Fruit fly (Drosophila melanogaster) whole organism, embryonic: Measurements from ENCODE around the gene CG44094.

Experiments
- BEAF-32 ChIP-seq: fragments of 200-800 bp; sonication (Bioruptor generic); optimal IDR thresholded peaks from 3 replicates; lab custom pipeline; 2017; ENCODE audit warnings: missing biosample characterization, missing genetic modification characterization, mild to moderate bottlenecking, moderate library complexity, missing genetic modification reagents
- CG1024 ChIP-seq: fragments of 200-800 bp; sonication (Bioruptor generic); IDR thresholded peaks from 2 replicates; pipeline ENCODE4 v1.3.6; 2022; ENCODE audit warnings: missing biosample characterization, missing genetic modification characterization
- CG12071 ChIP-seq: fragments of 200-800 bp; sonication (Bioruptor generic); optimal IDR thresholded peaks from 3 replicates; lab custom pipeline; 2018; ENCODE audit warnings: missing biosample characterization, mild to moderate bottlenecking, missing genetic modification characterization
- CG12942 ChIP-seq: fragments of 200-800 bp; sonication (Bioruptor generic); optimal IDR thresholded peaks from 3 replicates; lab custom pipeline; 2016; ENCODE audit warnings: missing biosample characterization, missing genetic modification characterization
- CG13123 ChIP-seq: fragments of 200-800 bp; sonication (Bioruptor generic); optimal IDR thresholded peaks from 2 replicates; lab custom pipeline; 2016; ENCODE audit warnings: missing biosample characterization, missing genetic modification characterization
- CG15073 ChIP-seq: fragments of 200-800 bp; sonication (Bioruptor generic); optimal IDR thresholded peaks from 2 replicates; lab custom pipeline; 2016; ENCODE audit warnings: missing biosample characterization, missing genetic modification characterization
- CG16779 ChIP-seq: fragments of 200-800 bp; sonication (Bioruptor generic); IDR thresholded peaks from 2 replicates; pipeline ENCODE4 v1.3.6; 2022; ENCODE audit warnings: missing biosample characterization, missing genetic modification characterization
- CG17361 ChIP-seq: fragments of 200-800 bp; sonication (Bioruptor generic); IDR thresholded peaks from 3 replicates; pipeline ENCODE4 v1.3.6; 2022; ENCODE audit warnings: missing biosample characterization, missing genetic modification characterization
- CG5245 ChIP-seq: fragments of 200-800 bp; sonication (Bioruptor generic); optimal IDR thresholded peaks from 3 replicates; lab custom pipeline; 2016; ENCODE audit warnings: missing biosample characterization, missing genetic modification characterization
- CG6254 ChIP-seq: fragments of 200-800 bp; sonication (Bioruptor generic); optimal IDR thresholded peaks from 3 replicates; lab custom pipeline; 2017; ENCODE audit warnings: mild to moderate bottlenecking, missing biosample characterization, missing genetic modification reagents, missing genetic modification characterization
- CG6791 ChIP-seq: fragments of 200-800 bp; sonication (Bioruptor generic); IDR thresholded peaks from 3 replicates; pipeline ENCODE4 v1.3.6; 2022; ENCODE audit warnings: missing biosample characterization, missing genetic modification characterization; ENCODE audit not compliant: partially characterized antibody
- CG7928 ChIP-seq: fragments of 200-800 bp; sonication (Bioruptor generic); optimal IDR thresholded peaks from 2 replicates; lab custom pipeline; 2017; ENCODE audit warnings: missing biosample characterization, mild to moderate bottlenecking, missing genetic modification characterization
- CG8089 ChIP-seq: fragments of 200-800 bp; sonication (Bioruptor generic); optimal IDR thresholded peaks from 3 replicates; lab custom pipeline; 2016; ENCODE audit warnings: missing biosample characterization, missing genetic modification characterization
- CG8765 ChIP-seq: fragments of 200-800 bp; sonication (Bioruptor generic); IDR thresholded peaks from 2 replicates; pipeline ENCODE4 v1.3.6; 2022; ENCODE audit warnings: missing biosample characterization, missing genetic modification characterization
- CG8944 ChIP-seq: fragments of 200-800 bp; sonication (Bioruptor generic); optimal IDR thresholded peaks from 3 replicates; lab custom pipeline; 2016; ENCODE audit warnings: missing biosample characterization, missing genetic modification characterization
- CG9876 ChIP-seq: fragments of 200-800 bp; sonication (Bioruptor generic); optimal IDR thresholded peaks from 2 replicates; lab custom pipeline; 2016; ENCODE audit warnings: missing biosample characterization, missing genetic modification characterization
- CrebB ChIP-seq: fragments of 200-800 bp; sonication (Bioruptor generic); optimal IDR thresholded peaks from 3 replicates; lab custom pipeline; 2018; ENCODE audit warnings: missing biosample characterization, mild to moderate bottlenecking, missing genetic modification characterization
- Dip3 ChIP-seq: fragments of 200-800 bp; sonication (Bioruptor generic); optimal IDR thresholded peaks from 3 replicates; lab custom pipeline; 2016; ENCODE audit warnings: missing biosample characterization, missing genetic modification characterization
- E2f1 ChIP-seq: fragments of 200-800 bp; sonication (Bioruptor generic); IDR thresholded peaks from 2 replicates; pipeline ENCODE4 v1.3.6; 2022; ENCODE audit warnings: missing biosample characterization, missing genetic modification characterization
- Fer2 ChIP-seq: fragments of 200-800 bp; sonication (Bioruptor generic); optimal IDR thresholded peaks from 2 replicates; lab custom pipeline; 2018; ENCODE audit warnings: missing biosample characterization, mild to moderate bottlenecking, missing genetic modification characterization, moderate library complexity
- GATAe ChIP-seq: fragments of 200-800 bp; sonication (Bioruptor generic); conservative IDR thresholded peaks from 2 replicates; pipeline ENCODE4 v1.3.6; 2022; ENCODE audit warnings: missing biosample characterization, missing genetic modification characterization
- Hmx ChIP-seq: fragments of 200-800 bp; sonication (Bioruptor generic); optimal IDR thresholded peaks from 2 replicates; lab custom pipeline; 2016; ENCODE audit warnings: missing biosample characterization, missing genetic modification characterization
- Nf-YB ChIP-seq: fragments of 200-800 bp; sonication (Bioruptor generic); optimal IDR thresholded peaks from 3 replicates; lab custom pipeline; 2019; ENCODE audit warnings: missing biosample characterization, mild to moderate bottlenecking, missing genetic modification characterization, moderate library complexity
- Pdp1 ChIP-seq, 2 experiments: fragments of 200-800 bp; sonication (Bioruptor generic); optimal IDR thresholded peaks; 3 replicates each; lab custom pipeline; 2016; ENCODE audit warnings: missing biosample characterization in 2 of 2, missing genetic modification characterization in 2 of 2, mild to moderate bottlenecking in 1 of 2, moderate library complexity in 1 of 2
- Rfx ChIP-seq: fragments of 200-800 bp; sonication (Bioruptor generic); IDR thresholded peaks from 2 replicates; pipeline ENCODE4 v1.3.6; 2022; ENCODE audit warnings: missing biosample characterization, missing genetic modification characterization
- Sry-δ ChIP-seq: fragments of 200-800 bp; sonication (Bioruptor generic); optimal IDR thresholded peaks from 2 replicates; lab custom pipeline; 2016; ENCODE audit warnings: missing biosample characterization, missing genetic modification characterization
- Trl ChIP-seq, 3 experiments: fragments of >200 bp in 2 of 3; fragments of 200-800 bp in 1 of 3; sonication (Bioruptor generic) in 1 of 3; optimal IDR thresholded peaks; 2 replicates in 1 of 3; 3 replicates in 2 of 3; lab custom pipeline; 2016 to 2017; ENCODE audit warnings: missing biosample characterization in 1 of 3, missing genetic modification characterization in 1 of 3
- YL-1 ChIP-seq: fragments of 200-800 bp; sonication (Bioruptor generic); optimal IDR thresholded peaks from 3 replicates; lab custom pipeline; 2017; ENCODE audit warnings: missing biosample characterization, mild to moderate bottlenecking, missing genetic modification characterization
- ara ChIP-seq: fragments of 200-800 bp; sonication (Bioruptor generic); IDR thresholded peaks from 2 replicates; pipeline ENCODE4 v1.3.6; 2022; ENCODE audit warnings: missing biosample characterization, missing genetic modification characterization
- ash1 ChIP-seq: fragments of 200-800 bp; sonication (Bioruptor generic); optimal IDR thresholded peaks from 2 replicates; lab custom pipeline; 2018; ENCODE audit warnings: missing biosample characterization, mild to moderate bottlenecking, missing genetic modification characterization
- ato ChIP-seq: fragments of 200-800 bp; sonication (Bioruptor generic); IDR thresholded peaks from 2 replicates; pipeline ENCODE4 v1.3.6; 2022; ENCODE audit warnings: missing biosample characterization, missing genetic modification characterization; ENCODE audit not compliant: partially characterized antibody
- bcd ChIP-seq: fragments of 200-800 bp; sonication (Bioruptor generic); optimal IDR thresholded peaks from 2 replicates; lab custom pipeline; 2017; ENCODE audit warnings: missing biosample characterization, mild to moderate bottlenecking, missing genetic modification characterization
- cg ChIP-seq: fragments of 200-800 bp; sonication (Bioruptor generic); optimal IDR thresholded peaks from 3 replicates; lab custom pipeline; 2019; ENCODE audit warnings: missing biosample characterization, mild to moderate bottlenecking, missing genetic modification characterization, moderate library complexity
- chn ChIP-seq: fragments of 200-800 bp; sonication (Bioruptor generic); optimal IDR thresholded peaks from 2 replicates; lab custom pipeline; 2016; ENCODE audit warnings: missing biosample characterization, missing genetic modification characterization
- en ChIP-seq: fragments of 200-800 bp; sonication (Bioruptor generic); optimal IDR thresholded peaks from 2 replicates; lab custom pipeline; 2016; ENCODE audit warnings: missing biosample characterization, missing genetic modification characterization
- eve ChIP-seq, 2 experiments: fragments of >200 bp; optimal IDR thresholded peaks; 2 replicates each; lab custom pipeline; 2017; ENCODE audit warnings: missing biosample characterization in 2 of 2, missing genetic modification characterization in 2 of 2
- fu2 ChIP-seq: fragments of 200-800 bp; sonication (Bioruptor generic); optimal IDR thresholded peaks from 2 replicates; lab custom pipeline; 2016; ENCODE audit warnings: missing biosample characterization, missing genetic modification characterization
- ham ChIP-seq: fragments of 200-800 bp; sonication (Bioruptor generic); IDR thresholded peaks from 2 replicates; pipeline ENCODE4 v1.3.6; 2022; ENCODE audit warnings: missing biosample characterization, missing genetic modification characterization
- insv ChIP-seq, 2 experiments: fragments of 200-800 bp; sonication (Bioruptor generic); optimal IDR thresholded peaks; 3 replicates each; lab custom pipeline; 2016 to 2018; ENCODE audit warnings: missing biosample characterization in 2 of 2, missing genetic modification characterization in 2 of 2
- lab ChIP-seq: fragments of 200-800 bp; sonication (Bioruptor generic); optimal IDR thresholded peaks from 3 replicates; lab custom pipeline; 2017; ENCODE audit warnings: missing biosample characterization, missing genetic modification characterization, mild to moderate bottlenecking, moderate library complexity, missing genetic modification reagents
- org-1 ChIP-seq: fragments of 200-800 bp; sonication (Bioruptor generic); optimal IDR thresholded peaks from 2 replicates; lab custom pipeline; 2017; ENCODE audit warnings: missing biosample characterization, missing genetic modification characterization
- pho ChIP-seq: fragments of 200-800 bp; sonication (Bioruptor generic); optimal IDR thresholded peaks from 2 replicates; lab custom pipeline; 2016; ENCODE audit warnings: missing biosample characterization, missing genetic modification characterization
- psq ChIP-seq: fragments of 200-800 bp; sonication (Bioruptor generic); optimal IDR thresholded peaks from 2 replicates; lab custom pipeline; 2017; ENCODE audit warnings: missing biosample characterization, missing genetic modification characterization
- sens ChIP-seq: fragments of 200-800 bp; sonication (Bioruptor generic); peaks from one replicate; lab custom pipeline; 2016; ENCODE audit warnings: missing biosample characterization, missing genetic modification characterization
- stwl ChIP-seq: fragments of 200-800 bp; sonication (Bioruptor generic); optimal IDR thresholded peaks from 3 replicates; lab custom pipeline; 2018; ENCODE audit warnings: missing biosample characterization, mild to moderate bottlenecking, missing genetic modification characterization, moderate library complexity
- tap ChIP-seq: fragments of 200-800 bp; optimal IDR thresholded peaks from 3 replicates; lab custom pipeline; 2019; ENCODE audit warnings: missing biosample characterization, mild to moderate bottlenecking, missing genetic modification characterization, moderate library complexity
- vvl ChIP-seq: fragments of 200-800 bp; sonication (Bioruptor generic); IDR thresholded peaks from 2 replicates; pipeline ENCODE4 v1.3.6; 2022; ENCODE audit warnings: missing biosample characterization, missing genetic modification characterization
- zen ChIP-seq: fragments of 200-800 bp; sonication (Bioruptor generic); optimal IDR thresholded peaks from 3 replicates; lab custom pipeline; 2018; ENCODE audit warnings: missing biosample characterization, mild to moderate bottlenecking, missing genetic modification characterization, moderate library complexity
- zfh2 ChIP-seq: fragments of 200-800 bp; sonication (Bioruptor generic); optimal IDR thresholded peaks from 2 replicates; lab custom pipeline; 2016; ENCODE audit warnings: missing biosample characterization, missing genetic modification characterization

Gene CG44094

DNA sequence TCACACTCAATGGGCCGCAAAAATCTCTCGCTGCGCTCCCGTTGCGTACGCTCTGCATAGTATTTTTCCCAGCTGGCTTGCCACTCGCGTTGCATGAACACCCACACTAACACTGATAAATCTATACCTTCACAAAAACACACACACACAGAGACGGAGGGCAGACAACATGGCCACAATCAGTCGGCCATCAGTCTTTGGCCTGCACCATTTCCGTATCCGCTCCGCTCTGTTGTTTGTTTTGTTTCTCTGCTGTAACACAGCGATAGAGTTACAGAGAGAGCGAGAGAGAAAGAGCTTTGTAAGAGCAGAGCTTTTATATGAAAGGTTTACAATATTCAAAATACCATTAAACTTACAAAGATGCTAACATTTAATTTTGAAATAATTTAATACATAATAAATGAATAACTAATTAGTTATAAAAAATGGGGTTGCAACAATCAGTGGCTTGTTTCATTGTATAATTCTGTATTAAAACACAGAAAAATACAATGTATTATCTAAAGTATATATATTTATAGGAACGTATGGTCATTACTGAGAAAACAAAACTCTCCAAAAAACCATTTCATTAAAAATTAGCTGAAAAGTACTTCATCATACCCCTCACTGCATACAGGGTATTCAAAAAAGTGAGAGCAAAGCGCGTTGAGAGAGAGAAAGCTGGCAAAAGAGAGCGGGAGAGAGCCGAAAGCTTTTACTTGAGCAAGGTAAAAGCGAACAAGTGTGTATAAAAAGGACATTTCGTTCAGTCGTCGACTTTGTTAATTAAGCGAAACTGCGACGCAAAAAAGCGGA is 32.7 kb upstream of the CG44094 start, which contains the start of gene CG14853 (continued):
- TF ChIP-seq lab (peak; percentile 69), CG15073 (no peak), GATAe (GFP tag; lab: Robert Waterston, UW) (no peak), E2f1 (GFP tag; lab: Robert Waterston, UW) (no peak; the same call in 1 of the 2 replicates), ara (GFP tag; lab: Robert Waterston, UW) (peak; percentile 49; the same call in 1 of the 2 replicates), org-1 (GFP tag; lab: Kevin White, UChicago) (peak; percentile 31), en (GFP tag; lab: Kevin White, UChicago) (no peak), tap (tag; lab: Kevin White, UChicago) (peak; percentile 34), Rfx (GFP tag; lab: Robert Waterston, UW) (peak; percentile 4; the same call in 1 of the 2 replicates), cg (GFP tag; lab: Kevin White, UChicago) (peak; percentile 52), CG8765 (GFP tag; lab: Robert Waterston, UW) (no peak), psq (GFP tag; lab: Kevin White, UChicago) (peak; percentile 56), CG5245 (GFP tag; lab: Kevin White, UChicago) (no peak), CrebB (tag; lab: Kevin White, UChicago) (peak; percentile 14), CG7928 (GFP tag; lab: Kevin White, UChicago) (no peak), pho (GFP tag; lab: Kevin White, UChicago) (peak; percentile 6), bcd (peak; percentile 58), ato (GFP tag; lab: Robert Waterston, UW) (no peak), Hmx (GFP tag; lab: Kevin White, UChicago) (no peak), CG8089 (GFP tag; lab: Kevin White, UChicago) (peak; percentile 56), zfh2 (GFP tag; lab: Kevin White, UChicago) (no peak), Dip3 (GFP tag; lab: Kevin White, UChicago) (no peak), CG1024 (GFP tag; lab: Robert Waterston, UW) (no peak), eve (GFP tag; optimal IDR thresholded peaks at IDR 0.05; lab: Kevin White, UChicago) (peak in 1 of 2 experiments; percentile 68), chn (GFP tag; lab: Kevin White, UChicago) (peak; percentile 14), CG6791 (GFP tag; lab: Robert Waterston, UW) (no peak), fu2 (GFP tag; lab: Kevin White, UChicago) (no peak), ash1 (no peak), insv (GFP tag; optimal IDR thresholded peaks at IDR 0.05; lab: Kevin White, UChicago) (peak in 1 of 2 experiments; percentile 47), Trl (optimal IDR thresholded peaks at IDR 0.05; lab: Kevin White, UChicago) (peak; percentile 61 to 76), Trl (GFP tag; optimal IDR thresholded peaks at IDR 0.05; lab: Kevin White, UChicago) (no peak), sens (GFP tag; lab: Kevin White, UChicago) (peak; percentile 86), BEAF-32 (GFP tag; lab: Kevin White, UChicago) (no peak), Pdp1 (GFP tag; optimal IDR thresholded peaks at IDR 0.05; lab: Kevin White, UChicago) (peak in 1 of 2 experiments; percentile 45), CG17361 (peak; percentile 90), ham (GFP tag; lab: Robert Waterston, UW) (no peak), stwl (tag; lab: Kevin White, UChicago) (no peak), CG6254 (GFP tag; lab: Kevin White, UChicago) (peak; percentile 63), YL-1 (GFP tag; lab: Kevin White, UChicago) (peak; percentile 9), vvl (GFP tag; lab: Robert Waterston, UW) (peak; percentile 81), CG12942 (GFP tag; lab: Kevin White, UChicago) (peak; percentile 71), zen (tag; lab: Kevin White, UChicago) (no peak), Fer2 (peak; percentile 25), Nf-YB (peak; percentile 73), CG13123 (peak; percentile 33), CG8944 (GFP tag; lab: Kevin White, UChicago) (no peak), CG12071 (GFP tag; lab: Kevin White, UChicago) (peak; percentile 88), CG9876 (GFP tag; lab: Kevin White, UChicago) (no peak), Sry-δ (no peak), CG16779 (GFP tag; lab: Robert Waterston, UW) (no peak)
